Worm (Caenorhabditis elegans) whole organism, L1 larva: ENCODE data around the gene egl-10.

Experiments used
- C34B4.2 ChIP-seq: sonication (generic microtip); optimal IDR thresholded peaks from 2 replicates; lab custom pipeline; 2017; ENCODE audit warnings: mild to moderate bottlenecking, missing genetic modification characterization, missing compliant biosample characterization
- F16B12.6 ChIP-seq: fragments of 150-350 bp; optimal IDR thresholded peaks from 2 replicates; lab custom pipeline; 2014; ENCODE audit warnings: missing biosample characterization, missing genetic modification characterization
- aha-1 ChIP-seq: fragments of 150-350 bp; optimal IDR thresholded peaks from 2 replicates; lab custom pipeline; 2014; ENCODE audit warnings: missing biosample characterization, missing genetic modification characterization
- alr-1 ChIP-seq: fragments of 200-800 bp; sonication (Bioruptor generic); optimal IDR thresholded peaks from 2 replicates; lab custom pipeline; 2018; ENCODE audit warnings: borderline replicate concordance, mild to moderate bottlenecking, missing genetic modification characterization, missing compliant biosample characterization
- aly-2 ChIP-seq: fragments of 150-350 bp; optimal IDR thresholded peaks from 2 replicates; lab custom pipeline; 2014; ENCODE audit warnings: missing biosample characterization, missing genetic modification characterization
- blmp-1 ChIP-seq: fragments of 150-350 bp; optimal IDR thresholded peaks from 2 replicates; lab custom pipeline; 2014; ENCODE audit warnings: missing biosample characterization, missing genetic modification characterization
- ceh-63 ChIP-seq: fragments of 200-800 bp; sonication (Bioruptor generic); optimal IDR thresholded peaks from 2 replicates; lab custom pipeline; 2018; ENCODE audit warnings: mild to moderate bottlenecking, missing genetic modification characterization, missing compliant biosample characterization
- ceh-8 ChIP-seq: fragments of 200-800 bp; sonication (Bioruptor generic); optimal IDR thresholded peaks from 2 replicates; lab custom pipeline; 2018; ENCODE audit warnings: mild to moderate bottlenecking, missing genetic modification characterization, moderate library complexity, missing compliant biosample characterization
- ceh-82 ChIP-seq, 3 experiments: fragments of 150-350 bp in 1 of 3; sonication (generic microtip) in 2 of 3; optimal IDR thresholded peaks; 2 replicates each; lab custom pipeline; 2014 to 2017; ENCODE audit warnings: missing biosample characterization in 3 of 3, missing genetic modification characterization in 3 of 3
- ceh-90 ChIP-seq: sonication (generic microtip); optimal IDR thresholded peaks from 2 replicates; lab custom pipeline; 2016; ENCODE audit warnings: missing genetic modification characterization, missing compliant biosample characterization
- ces-1 ChIP-seq: fragments of 150-350 bp; optimal IDR thresholded peaks from 2 replicates; lab custom pipeline; 2014; ENCODE audit warnings: missing biosample characterization, missing genetic modification reagents, missing genetic modification characterization
- dsc-1 ChIP-seq: sonication (generic microtip); optimal IDR thresholded peaks from 2 replicates; lab custom pipeline; 2016; ENCODE audit warnings: mild to moderate bottlenecking, missing genetic modification characterization, missing compliant biosample characterization
- efl-1 ChIP-seq, 4 experiments: fragments of 150-350 bp; optimal IDR thresholded peaks in 3 of 4; peaks in 1 of 4; 1 replicate in 1 of 4; 2 replicates in 3 of 4; lab custom pipeline; 2014; ENCODE audit warnings: missing biosample characterization in 2 of 4, missing genetic modification characterization in 2 of 4, missing genetic modification reagents in 2 of 4
- egl-13 ChIP-seq: sonication (generic microtip); optimal IDR thresholded peaks from 2 replicates; lab custom pipeline; 2016; ENCODE audit warnings: missing genotype, missing genetic modification reagents, missing genetic modification characterization, missing compliant biosample characterization
- elt-3 ChIP-seq, 6 experiments: fragments of 150-350 bp in 1 of 6; sonication (generic microtip); optimal IDR thresholded peaks; 2 replicates each; lab custom pipeline; 2017 to 2018; ENCODE audit warnings: missing biosample characterization in 6 of 6, missing genetic modification characterization in 6 of 6, inconsistent platforms in 1 of 6
- fkh-10 ChIP-seq: sonication (generic microtip); optimal IDR thresholded peaks from 2 replicates; lab custom pipeline; 2017; ENCODE audit warnings: missing biosample characterization, missing genetic modification reagents, missing genetic modification characterization
- fos-1 ChIP-seq: fragments of 150-350 bp; optimal IDR thresholded peaks from 2 replicates; lab custom pipeline; 2014; ENCODE audit warnings: missing biosample characterization, missing genetic modification characterization
- hlh-17 ChIP-seq: fragments of 200-800 bp; sonication (Bioruptor generic); optimal IDR thresholded peaks from 2 replicates; lab custom pipeline; 2018; ENCODE audit warnings: missing genetic modification characterization, mild to moderate bottlenecking, missing compliant biosample characterization, moderate library complexity, borderline replicate concordance
- hlh-4 ChIP-seq: sonication (generic microtip); optimal IDR thresholded peaks from 2 replicates; lab custom pipeline; 2016; ENCODE audit warnings: mild to moderate bottlenecking, missing genetic modification characterization, missing compliant biosample characterization
- lin-14 ChIP-seq: fragments of 200-800 bp; sonication (Bioruptor generic); optimal IDR thresholded peaks from 2 replicates; lab custom pipeline; 2018; ENCODE audit warnings: mild to moderate bottlenecking, missing genetic modification characterization, moderate library complexity, missing compliant biosample characterization
- lin-15B ChIP-seq: fragments of 150-350 bp; sonication (generic microtip); optimal IDR thresholded peaks from 3 replicates; lab custom pipeline; 2014; ENCODE audit warnings: missing biosample characterization, missing genetic modification characterization
- lin-35 ChIP-seq, 2 experiments: fragments of 150-350 bp; optimal IDR thresholded peaks; 2 replicates each; lab custom pipeline; 2014; ENCODE audit warnings: missing biosample characterization in 2 of 2, missing genetic modification characterization in 2 of 2, missing genetic modification reagents in 2 of 2
- lin-39 ChIP-seq: fragments of 150-350 bp; optimal IDR thresholded peaks from 2 replicates; lab custom pipeline; 2014; ENCODE audit warnings: missing biosample characterization, missing genetic modification reagents, missing genetic modification characterization
- lir-3 ChIP-seq: sonication (generic microtip); optimal IDR thresholded peaks from 2 replicates; lab custom pipeline; 2016; ENCODE audit warnings: mild to moderate bottlenecking, missing genetic modification characterization, moderate library complexity, missing compliant biosample characterization; ENCODE audit not compliant: poor library complexity
- lsy-2 ChIP-seq, 2 experiments: fragments of 150-350 bp; optimal IDR thresholded peaks; 2 replicates each; lab custom pipeline; 2014; ENCODE audit warnings: missing biosample characterization in 2 of 2, missing genetic modification characterization in 2 of 2
- mef-2 ChIP-seq: fragments of 150-350 bp; optimal IDR thresholded peaks from 2 replicates; lab custom pipeline; 2014; ENCODE audit warnings: missing biosample characterization, missing genetic modification characterization
- mep-1 ChIP-seq: fragments of 150-350 bp; optimal IDR thresholded peaks from 2 replicates; lab custom pipeline; 2014; ENCODE audit warnings: missing biosample characterization, missing genetic modification characterization
- nhr-11 ChIP-seq: fragments of 150-350 bp; optimal IDR thresholded peaks from 2 replicates; lab custom pipeline; 2014; ENCODE audit warnings: missing biosample characterization, missing genetic modification characterization
- nhr-12 ChIP-seq: sonication (generic microtip); optimal IDR thresholded peaks from 2 replicates; lab custom pipeline; 2017; ENCODE audit warnings: missing biosample characterization, missing genetic modification characterization
- nhr-19 ChIP-seq: fragments of 200-800 bp; sonication (Bioruptor generic); conservative IDR thresholded peaks from 2 replicates; pipeline ENCODE4 v1.3.6; 2022; ENCODE audit warnings: missing genetic modification characterization, missing compliant biosample characterization
- nhr-20 ChIP-seq: sonication (generic microtip); optimal IDR thresholded peaks from 2 replicates; lab custom pipeline; 2016; ENCODE audit warnings: mild to moderate bottlenecking, missing genetic modification characterization, missing compliant biosample characterization
- nhr-28 ChIP-seq: fragments of 150-350 bp; optimal IDR thresholded peaks from 2 replicates; lab custom pipeline; 2014; ENCODE audit warnings: missing biosample characterization, missing genetic modification characterization
- nhr-71 ChIP-seq: sonication (generic microtip); optimal IDR thresholded peaks from 2 replicates; lab custom pipeline; 2016; ENCODE audit warnings: mild to moderate bottlenecking, missing genetic modification characterization, moderate library complexity, missing compliant biosample characterization
- nhr-77 ChIP-seq: fragments of 150-350 bp; optimal IDR thresholded peaks from 2 replicates; lab custom pipeline; 2014; ENCODE audit warnings: missing biosample characterization, missing genetic modification characterization
- nhr-85 ChIP-seq: sonication (generic microtip); peaks from one replicate; lab custom pipeline; 2016; ENCODE audit warnings: missing genetic modification characterization, inconsistent platforms, missing compliant biosample characterization
- nhr-90 ChIP-seq: sonication (generic microtip); optimal IDR thresholded peaks from 2 replicates; lab custom pipeline; 2016; ENCODE audit warnings: mild to moderate bottlenecking, missing genetic modification characterization, missing compliant biosample characterization; ENCODE audit not compliant: poor library complexity
- rnt-1 ChIP-seq: sonication (generic microtip); optimal IDR thresholded peaks from 2 replicates; lab custom pipeline; 2016; ENCODE audit warnings: mild to moderate bottlenecking, missing genetic modification characterization, moderate library complexity, missing compliant biosample characterization
- skn-1 ChIP-seq: fragments of 150-350 bp; optimal IDR thresholded peaks from 2 replicates; lab custom pipeline; 2014; ENCODE audit warnings: missing biosample characterization, missing genetic modification characterization
- snu-23 ChIP-seq: sonication (generic microtip); optimal IDR thresholded peaks from 2 replicates; lab custom pipeline; 2016; ENCODE audit warnings: missing genetic modification characterization, missing compliant biosample characterization
- sox-4 ChIP-seq: sonication (generic microtip); optimal IDR thresholded peaks from 2 replicates; lab custom pipeline; 2016; ENCODE audit warnings: missing genetic modification characterization, missing compliant biosample characterization
- sptf-1 ChIP-seq: fragments of 150-350 bp; optimal IDR thresholded peaks from 2 replicates; lab custom pipeline; 2014; ENCODE audit warnings: missing biosample characterization, missing genetic modification characterization
- tbx-2 ChIP-seq: sonication (generic microtip); optimal IDR thresholded peaks from 2 replicates; lab custom pipeline; 2016; ENCODE audit warnings: missing genetic modification characterization, missing compliant biosample characterization
- tlp-1 ChIP-seq: fragments of 150-350 bp; optimal IDR thresholded peaks from 2 replicates; lab custom pipeline; 2014; ENCODE audit warnings: missing biosample characterization, missing genetic modification characterization
- unc-62 ChIP-seq: fragments of 150-350 bp; optimal IDR thresholded peaks from 2 replicates; lab custom pipeline; 2014; ENCODE audit warnings: missing biosample characterization, missing genetic modification reagents, missing genetic modification characterization
- unc-98 ChIP-seq: fragments of 200-800 bp; sonication (Bioruptor generic); IDR thresholded peaks from 2 replicates; pipeline ENCODE4 v1.3.6; 2022; ENCODE audit warnings: missing genetic modification characterization, missing compliant biosample characterization
- vab-15 ChIP-seq: sonication (generic microtip); optimal IDR thresholded peaks from 2 replicates; lab custom pipeline; 2017; ENCODE audit warnings: missing genotype, mild to moderate bottlenecking, missing genetic modification characterization, missing compliant biosample characterization
- xbp-1 ChIP-seq: sonication (generic microtip); optimal IDR thresholded peaks from 2 replicates; lab custom pipeline; 2016; ENCODE audit warnings: missing genetic modification characterization, missing compliant biosample characterization
- zag-1 ChIP-seq: fragments of 150-350 bp; optimal IDR thresholded peaks from 2 replicates; lab custom pipeline; 2014; ENCODE audit warnings: missing biosample characterization, missing genetic modification characterization
- ztf-11 ChIP-seq, 2 experiments: sonication (generic microtip); optimal IDR thresholded peaks; 2 replicates each; lab custom pipeline; 2016 to 2017; ENCODE audit warnings: missing genetic modification characterization in 2 of 2, missing biosample characterization in 1 of 2, missing compliant biosample characterization in 1 of 2

egl-10 gene

ce11 chrV:12410416-12411001, 52.3 kb downstream of the egl-10 start, which contains the start of gene hrg-2:
TSS of gene hrg-2 (minus strand) at chrV:12410513.
- peak; percentile 57 for TF ChIP-seq nhr-71
- no peak for TF ChIP-seq elt-3 (tag; optimal IDR thresholded peaks at IDR 0.05; lab: Kevin White, UChicago)
- peak; percentile 26 for TF ChIP-seq lin-14
- TF ChIP-seq egl-13 (tag; lab: Kevin White, UChicago): no peak
- TF ChIP-seq snu-23: peak; percentile 17
- TF ChIP-seq nhr-85: peak; percentile 69
- TF ChIP-seq nhr-19: no peak
- TF ChIP-seq nhr-90: peak; percentile 34
- no peak for TF ChIP-seq zag-1 (tag; lab: Kevin White, UChicago)
- peak; percentile 6 for TF ChIP-seq tbx-2 (tag; lab: Kevin White, UChicago)
- TF ChIP-seq hlh-17 (GFP tag; lab: Kevin White, UChicago): no peak
- TF ChIP-seq nhr-20 (tag; lab: Kevin White, UChicago): peak; percentile 61

- TF ChIP-seq skn-1 (tag; lab: Kevin White, UChicago): peak; percentile 85
- no peak for TF ChIP-seq dsc-1 (tag; lab: Kevin White, UChicago)
- no peak for TF ChIP-seq ces-1
- TF ChIP-seq hlh-4: no peak
- TF ChIP-seq nhr-77 (tag; lab: Kevin White, UChicago): no peak
- TF ChIP-seq blmp-1 (tag; lab: Kevin White, UChicago): peak; percentile 48
- no peak for TF ChIP-seq lin-39 (tag; lab: Kevin White, UChicago)
- no peak for TF ChIP-seq C34B4.2 (tag; lab: Kevin White, UChicago)
- TF ChIP-seq ceh-8 (GFP tag; lab: Kevin White, UChicago): no peak
- TF ChIP-seq lsy-2 (tag; optimal IDR thresholded peaks at IDR 0.05; lab: Kevin White, UChicago): no peak
- no peak for TF ChIP-seq nhr-12 (tag; lab: Kevin White, UChicago)
- no peak for TF ChIP-seq tlp-1 (tag; lab: Kevin White, UChicago)
- no peak for TF ChIP-seq lir-3 (tag; lab: Kevin White, UChicago)
- no peak for TF ChIP-seq ceh-63 (GFP tag; lab: Kevin White, UChicago)
- TF ChIP-seq nhr-71: peak; percentile 17
- TF ChIP-seq nhr-85: peak; percentile 66
- TF ChIP-seq ztf-11 (tag; optimal IDR thresholded peaks at IDR 0.05; lab: Kevin White, UChicago): no peak
- peak; percentile 62 for TF ChIP-seq xbp-1
- no peak for TF ChIP-seq aly-2 (tag; lab: Kevin White, UChicago)
- TF ChIP-seq fos-1 (tag; lab: Kevin White, UChicago): no peak
- TF ChIP-seq nhr-19: no peak
- TF ChIP-seq snu-23: peak; percentile 37
- no peak for TF ChIP-seq lin-15B (tag; lab: Kevin White, UChicago)
- TF ChIP-seq efl-1 (optimal IDR thresholded peaks at IDR 0.05; lab: Kevin White, UChicago): peak in 1 of 2 experiments; percentile 34
- no peak for TF ChIP-seq efl-1 (GFP tag; optimal IDR thresholded peaks at IDR 0.05 in 1 of 2; lab: Kevin White, UChicago)
- peak in 1 of 2 experiments; percentile 3 for TF ChIP-seq lin-35 (GFP tag; optimal IDR thresholded peaks at IDR 0.05; lab: Kevin White, UChicago)
- TF ChIP-seq sptf-1 (tag; lab: Kevin White, UChicago): no peak
- peak; percentile 72 for TF ChIP-seq lin-14
- TF ChIP-seq fkh-10 (GFP tag; lab: Kevin White, UChicago): no peak
- peak in 1 of 6 experiments; percentile 0 for TF ChIP-seq elt-3 (tag; optimal IDR thresholded peaks at IDR 0.05; lab: Kevin White, UChicago)
- no peak for TF ChIP-seq unc-98
- TF ChIP-seq nhr-11 (tag; lab: Kevin White, UChicago): no peak
- no peak for TF ChIP-seq mep-1 (tag; lab: Kevin White, UChicago)
- no peak for TF ChIP-seq vab-15 (tag; lab: Kevin White, UChicago)
- no peak for TF ChIP-seq mef-2 (tag; lab: Kevin White, UChicago)
- TF ChIP-seq zag-1 (tag; lab: Kevin White, UChicago): no peak
- TF ChIP-seq unc-62 (GFP tag; lab: Kevin White, UChicago): no peak
- peak; percentile 17 for TF ChIP-seq nhr-28 (tag; lab: Kevin White, UChicago)
- TF ChIP-seq aha-1 (tag; lab: Kevin White, UChicago): no peak
- no peak for TF ChIP-seq alr-1 (tag; lab: Kevin White, UChicago)
- no peak for TF ChIP-seq rnt-1 (tag; lab: Kevin White, UChicago)
- no peak for TF ChIP-seq F16B12.6 (tag; lab: Kevin White, UChicago)
- TF ChIP-seq sox-4 (tag; lab: Kevin White, UChicago): no peak
- no peak for TF ChIP-seq ceh-90 (tag; lab: Kevin White, UChicago)
- peak in 1 of 3 experiments; percentile 12 for TF ChIP-seq ceh-82 (tag; optimal IDR thresholded peaks at IDR 0.05; lab: Kevin White, UChicago)
- TF ChIP-seq nhr-90: no peak
These were observed 53.8 kb downstream of the egl-10 start for ce11 chrV:12408996-12409395.
